Fruit fly (Drosophila melanogaster): ENCODE data around the gene BG642312.

Gene BG642312

DNA sequence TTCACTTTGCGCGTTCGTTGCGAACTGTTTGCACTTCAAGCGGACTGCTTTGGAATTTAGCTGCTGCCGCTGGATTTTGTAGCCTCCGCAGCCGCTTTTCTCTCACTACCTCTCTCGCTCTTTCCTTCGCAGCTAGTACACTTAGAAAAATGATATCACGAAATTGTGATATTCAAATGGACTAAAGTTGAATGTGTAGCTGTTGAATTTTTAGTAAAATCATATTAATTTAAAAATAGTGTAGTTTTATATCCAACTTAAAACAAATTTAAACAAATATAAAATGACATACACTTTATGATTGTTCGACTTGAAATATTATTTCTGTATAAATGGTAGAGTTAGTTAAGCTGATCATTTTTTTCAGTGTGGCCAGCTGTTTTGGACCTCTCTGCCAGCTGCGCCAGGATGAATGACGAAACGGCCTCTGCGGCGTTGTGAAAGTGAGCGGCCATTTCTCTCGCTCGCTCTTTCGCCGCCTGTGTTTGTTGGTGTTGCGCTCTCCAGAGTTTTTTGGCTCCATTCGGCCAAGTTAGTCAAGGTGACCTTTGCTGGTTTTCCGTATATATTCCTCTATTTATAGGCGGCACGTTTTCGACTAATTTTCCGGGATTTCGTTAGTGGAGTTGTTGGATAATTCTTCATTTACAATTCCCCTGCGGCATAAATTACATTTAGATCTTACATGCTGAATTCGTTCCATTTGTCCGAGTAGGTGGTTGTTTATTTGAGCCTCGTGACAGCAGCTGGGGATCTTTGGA, 29.6 kb upstream of the BG642312 start, which contains the start of gene Ldh (continued):
- TF ChIP-seq Rx (GFP tag; IDR thresholded peaks at IDR 0.05) = peak; percentile 76
- TF ChIP-seq chif (GFP tag; optimal IDR thresholded peaks at IDR 0.05) = peak; percentile 79 to 88
- peak; percentile 89 for TF ChIP-seq CG8281 (tag; optimal IDR thresholded peaks at IDR 0.05)
- TF ChIP-seq dmrt99B (tag; optimal IDR thresholded peaks at IDR 0.05) = peak; percentile 97
- peak; percentile 93 for TF ChIP-seq CG2120 (GFP tag; optimal IDR thresholded peaks at IDR 0.05)
- TF ChIP-seq CG15514 (GFP tag; optimal IDR thresholded peaks at IDR 0.05) = peak; percentile 80
- peak; percentile 48; the same call in 1 of the 2 replicates for TF ChIP-seq ham (GFP tag; IDR thresholded peaks at IDR 0.05)
- TF ChIP-seq Camta (GFP tag; optimal IDR thresholded peaks at IDR 0.05) = peak; percentile 81
- TF ChIP-seq CG10366 (GFP tag; IDR thresholded peaks at IDR 0.05) = peak; percentile 86
- peak; percentile 85 for TF ChIP-seq CG30020 (tag; optimal IDR thresholded peaks at IDR 0.05)
- peak; percentile 81 for TF ChIP-seq ase (GFP tag; IDR thresholded peaks at IDR 0.05)
- peak; percentile 81 for TF ChIP-seq Nf-YA (GFP tag; IDR thresholded peaks at IDR 0.05)
- no peak for TF ChIP-seq gfzf (GFP tag; optimal IDR thresholded peaks at IDR 0.05)
- TF ChIP-seq rib (GFP tag; IDR thresholded peaks at IDR 0.05) = peak; percentile 63; the same call in 1 of the 2 replicates
- peak; percentile 96 for TF ChIP-seq CG18619 (GFP tag; optimal IDR thresholded peaks at IDR 0.05)
- TF ChIP-seq CG3281 (GFP tag; optimal IDR thresholded peaks at IDR 0.05) = peak; percentile 93
- peak; percentile 58 for TF ChIP-seq ash1 (GFP tag; optimal IDR thresholded peaks at IDR 0.05)
- peak; percentile 64 for TF ChIP-seq Ravus (GFP tag; IDR thresholded peaks at IDR 0.05)
- TF ChIP-seq HLH3B (GFP tag; IDR thresholded peaks at IDR 0.05) = peak; percentile 90
- no peak for TF ChIP-seq her (GFP tag; optimal IDR thresholded peaks at IDR 0.05)
- TF ChIP-seq CG4404 (GFP tag; IDR thresholded peaks at IDR 0.05) = peak; percentile 91
- TF ChIP-seq Tbp (GFP tag; optimal IDR thresholded peaks at IDR 0.05) = no peak
- peak; percentile 83 for TF ChIP-seq CG11247 (GFP tag; IDR thresholded peaks at IDR 0.05)
- no peak for TF ChIP-seq lov (optimal IDR thresholded peaks at IDR 0.05)
- TF ChIP-seq lov (GFP tag; IDR thresholded peaks at IDR 0.05) = peak; percentile 84
- peak; percentile 88 for TF ChIP-seq CG3726 (GFP tag; IDR thresholded peaks at IDR 0.05)
- TF ChIP-seq ro (GFP tag; IDR thresholded peaks at IDR 0.05) = peak; percentile 80
- peak; percentile 82 for TF ChIP-seq slp2 (GFP tag; optimal IDR thresholded peaks at IDR 0.05)
- TF ChIP-seq Six4 (GFP tag; optimal IDR thresholded peaks at IDR 0.05) = peak; percentile 96
- TF ChIP-seq H15 (GFP tag; IDR thresholded peaks at IDR 0.05) = peak; percentile 81
- TF ChIP-seq Atf-2 (GFP tag; optimal IDR thresholded peaks at IDR 0.05) = peak; percentile 72
- TF ChIP-seq nmo (GFP tag; optimal IDR thresholded peaks at IDR 0.05) = peak; percentile 98
- TF ChIP-seq Trl (optimal IDR thresholded peaks at IDR 0.05) = peak; percentile 57 to 65
- peak; percentile 68 for TF ChIP-seq Trl (GFP tag; optimal IDR thresholded peaks at IDR 0.05)
- TF ChIP-seq ara (GFP tag; IDR thresholded peaks at IDR 0.05) = peak; percentile 92
- peak; percentile 96 for TF ChIP-seq CG8388 (GFP tag; optimal IDR thresholded peaks at IDR 0.05)
- peak; percentile 85 for TF ChIP-seq CG8765 (GFP tag; IDR thresholded peaks at IDR 0.05)
- peak; percentile 71 for TF ChIP-seq CG17912 (GFP tag; optimal IDR thresholded peaks at IDR 0.05)
- TF ChIP-seq CG1603 (tag; optimal IDR thresholded peaks at IDR 0.05) = peak; percentile 88
- peak; percentile 82 for TF ChIP-seq trh (GFP tag; optimal IDR thresholded peaks at IDR 0.05)
- TF ChIP-seq Nf-YB (GFP tag; optimal IDR thresholded peaks at IDR 0.05) = peak; percentile 88
- 0 out of 2 replicates have a peak, but pooled peaks have one; percentile 19 for TF ChIP-seq Dip2 (GFP tag; IDR thresholded peaks at IDR 0.05)
- peak; percentile 48 for TF ChIP-seq Side (GFP tag; optimal IDR thresholded peaks at IDR 0.05)
- TF ChIP-seq CG8944 (GFP tag; optimal IDR thresholded peaks at IDR 0.05) = peak; percentile 50
- TF ChIP-seq Bteb2 (GFP tag; optimal IDR thresholded peaks at IDR 0.05) = peak; percentile 89
- TF ChIP-seq CG9215 (GFP tag; IDR thresholded peaks at IDR 0.05) = peak; percentile 91
- peak; percentile 92 for TF ChIP-seq CG1529 (GFP tag; optimal IDR thresholded peaks at IDR 0.05)
- TF ChIP-seq pros (GFP tag; optimal IDR thresholded peaks at IDR 0.05) = peak; percentile 77
- peak; percentile 92 for TF ChIP-seq CG32532 (GFP tag; IDR thresholded peaks at IDR 0.05)
- TF ChIP-seq CG6175 (GFP tag; IDR thresholded peaks at IDR 0.05) = peak; percentile 55; the same call in 1 of the 3 replicates
- TF ChIP-seq CG7745 (tag; optimal IDR thresholded peaks at IDR 0.05) = no peak
